Worm (Caenorhabditis elegans): Measurements from ENCODE around the gene dap-3.

Gene dap-3

DNA sequence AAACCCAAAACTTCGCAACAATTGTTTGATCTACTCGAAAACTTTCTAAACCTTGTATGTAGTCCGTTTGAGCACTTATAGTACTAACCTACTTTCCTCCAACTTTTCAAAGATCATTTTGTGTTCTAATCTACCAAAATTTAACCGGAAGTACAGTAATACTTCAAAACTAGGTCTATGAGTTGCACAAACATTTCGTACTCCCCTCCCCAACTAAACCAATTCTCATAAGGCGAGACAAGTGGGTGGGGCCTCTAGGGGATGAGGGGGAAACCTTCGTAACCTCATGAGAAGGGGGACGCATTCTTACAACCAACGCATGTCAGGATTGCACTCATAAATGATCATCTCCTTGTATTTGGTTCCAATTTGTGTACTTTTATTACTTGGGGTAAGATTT lies 41.0 kb downstream of the dap-3 start, which contains the start of gene cutl-9:
TSS of gene cutl-9 (plus strand) at position 301 of the 400 bp plus-strand sequence.
- TF ChIP-seq ceh-16 (tag; optimal IDR thresholded peaks at IDR 0.05), result no peak
- no peak for TF ChIP-seq nhr-76 (tag; optimal IDR thresholded peaks at IDR 0.05)
- no peak for TF ChIP-seq ama-1 (optimal IDR thresholded peaks at IDR 0.05)
- TF ChIP-seq fkh-10 (GFP tag; optimal IDR thresholded peaks at IDR 0.05), result no peak

DNA sequence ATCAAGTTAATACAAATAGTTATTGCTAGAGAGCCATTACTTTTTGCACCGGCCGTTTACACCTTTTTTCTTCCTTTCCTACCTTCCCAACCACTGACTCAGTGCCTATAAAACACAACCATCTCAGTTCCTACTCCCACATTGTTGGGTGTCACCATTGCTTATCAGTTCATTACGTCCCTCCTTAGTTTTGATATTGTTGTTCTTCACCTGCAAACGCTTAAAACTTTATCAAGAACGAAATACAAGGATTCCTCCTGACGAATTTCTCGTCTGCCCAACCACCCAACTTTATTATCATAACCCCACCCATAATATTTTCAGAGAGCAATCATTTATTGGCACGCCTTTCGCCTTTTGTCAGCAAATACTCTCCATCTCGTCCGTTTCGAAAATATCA lies 46.2 kb downstream of the dap-3 start:
- TF ChIP-seq pqm-1 (tag; optimal IDR thresholded peaks at IDR 0.05), result peak; percentile 38
- no peak for TF ChIP-seq hmg-11 (tag; optimal IDR thresholded peaks at IDR 0.05)
- peak; percentile 84 for TF ChIP-seq elt-2 (tag; optimal IDR thresholded peaks at IDR 0.05)
- no peak for TF ChIP-seq daf-12 (tag; optimal IDR thresholded peaks at IDR 0.05)
- peak; percentile 38 for TF ChIP-seq jun-1 (tag; optimal IDR thresholded peaks at IDR 0.05)

DNA sequence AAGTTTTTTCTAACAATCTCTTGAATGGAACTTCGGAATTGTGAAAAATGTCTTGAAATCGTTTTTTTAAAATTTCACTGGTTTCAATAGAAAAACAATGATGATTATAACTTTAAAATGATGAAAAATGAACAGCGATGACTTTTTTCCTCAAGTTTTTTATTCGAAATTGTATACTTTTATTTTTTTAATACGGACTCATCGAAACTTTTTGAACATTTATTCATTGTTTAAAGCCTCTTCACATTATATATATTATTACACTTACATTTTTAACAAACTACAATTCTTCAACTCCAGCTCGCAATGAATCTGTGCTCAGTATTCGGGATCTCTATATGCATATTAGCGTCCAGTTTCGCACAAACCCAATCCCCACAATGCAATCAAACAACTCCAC lies 47.0 kb downstream of the dap-3 start, which contains the start of gene M28.8:
TSS of gene M28.8 (plus strand) at position 301 of the 400 bp plus-strand sequence.
- TF ChIP-seq egl-5 (tag; optimal IDR thresholded peaks at IDR 0.05) (no peak), pha-4 (tag; optimal IDR thresholded peaks at IDR 0.05) (no peak), lin-39 (tag; optimal IDR thresholded peaks at IDR 0.05) (no peak), nhr-25 (tag; optimal IDR thresholded peaks at IDR 0.05) (no peak), aly-2 (tag; optimal IDR thresholded peaks at IDR 0.05) (no peak), hmg-11 (tag; optimal IDR thresholded peaks at IDR 0.05) (no peak), ztf-11 (tag; optimal IDR thresholded peaks at IDR 0.05) (no peak), ztf-4 (tag; optimal IDR thresholded peaks at IDR 0.05) (no peak), ceh-9 (tag; optimal IDR thresholded peaks at IDR 0.05) (no peak), nhr-237 (tag; optimal IDR thresholded peaks at IDR 0.05) (no peak), unc-62 (GFP tag; optimal IDR thresholded peaks at IDR 0.05) (no peak), skn-1 (tag; optimal IDR thresholded peaks at IDR 0.05) (no peak), fkh-2 (tag; optimal IDR thresholded peaks at IDR 0.05) (no peak), elt-2 (tag; optimal IDR thresholded peaks at IDR 0.05) (no peak), unc-39 (tag; optimal IDR thresholded peaks at IDR 0.05) (no peak), sea-2 (GFP tag; optimal IDR thresholded peaks at IDR 0.05) (no peak), nfya-1 (tag; optimal IDR thresholded peaks at IDR 0.05; ENCODE audit: insufficient read depth) (no peak), R02D3.7 (tag; optimal IDR thresholded peaks at IDR 0.05) (no peak), ZK546.5 (tag; optimal IDR thresholded peaks at IDR 0.05) (no peak)

DNA sequence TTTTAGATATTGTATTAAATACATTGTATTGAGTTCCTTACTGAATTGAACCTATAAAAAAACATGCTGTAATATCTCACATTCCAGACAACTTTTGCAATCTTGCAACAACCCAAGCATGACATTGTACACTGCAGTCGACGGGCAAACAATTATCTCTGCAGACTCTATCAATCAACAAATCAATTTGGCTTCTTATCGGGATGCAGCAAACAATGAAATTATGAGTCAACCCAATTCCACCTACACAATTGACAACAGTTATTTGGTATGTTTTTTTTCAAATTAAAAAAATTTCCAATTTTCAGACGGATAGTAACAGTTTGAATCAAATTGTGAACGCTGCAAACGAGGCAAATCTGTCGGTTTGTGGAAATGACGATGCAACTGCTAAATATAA lies 50.0 kb downstream of the dap-3 start:
- TF ChIP-seq elt-2 (tag; optimal IDR thresholded peaks at IDR 0.05) (peak; percentile 28), lsy-12 (tag; optimal IDR thresholded peaks at IDR 0.05) (no peak), pqm-1 (tag; optimal IDR thresholded peaks at IDR 0.05) (peak; percentile 20)
